Fruit fly (Drosophila melanogaster): ENCODE data around the gene Ak3.

DNA sequence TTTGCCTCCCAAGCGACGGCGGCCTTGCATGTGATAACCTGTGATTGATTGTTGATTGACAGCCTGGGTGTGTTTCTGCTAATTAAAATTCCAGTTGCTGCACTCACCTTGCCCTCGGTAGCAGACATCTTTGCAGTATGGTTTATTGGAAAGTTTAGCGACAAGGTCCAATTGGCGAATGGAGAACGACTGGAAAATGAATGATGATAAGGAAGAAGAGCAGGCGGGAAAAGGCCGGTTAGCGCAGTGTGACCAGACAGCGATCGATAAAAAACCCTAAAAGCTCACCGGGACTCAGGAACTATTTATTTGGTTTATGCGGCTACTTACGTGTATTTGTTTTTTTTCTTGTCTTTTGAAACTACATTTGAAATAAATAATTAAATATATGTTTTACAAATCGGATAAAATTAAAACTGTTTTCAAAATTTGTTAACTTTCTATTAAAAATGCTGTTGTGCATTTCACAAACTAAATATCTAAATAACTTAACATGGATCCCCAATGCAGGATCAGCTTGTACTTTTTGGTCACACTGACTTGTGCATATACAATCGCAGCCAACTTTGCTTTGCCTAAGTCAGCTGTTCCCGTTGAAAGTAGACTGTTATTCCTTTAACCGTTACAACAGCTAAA is 17.1 kb downstream of the Ak3 start, which contains the start of gene Fdh:
- TF ChIP-seq Pif1A (GFP tag; optimal IDR thresholded peaks at IDR 0.05) (no peak), CG8301 (tag; optimal IDR thresholded peaks at IDR 0.05) (peak; percentile 46), CG8159 (tag; optimal IDR thresholded peaks at IDR 0.05) (peak; percentile 64), CG12605 (GFP tag; IDR thresholded peaks at IDR 0.05) (no peak), CG34367 (tag; optimal IDR thresholded peaks at IDR 0.05) (no peak), CG10348 (GFP tag; IDR thresholded peaks at IDR 0.05) (no peak), CG32121 (GFP tag; IDR thresholded peaks at IDR 0.05) (0 out of 2 replicates have a peak, but pooled peaks have one; percentile 13), D1 (tag; optimal IDR thresholded peaks at IDR 0.05) (no peak), fd96Ca (GFP tag; IDR thresholded peaks at IDR 0.05) (no peak)

All from whole organism, pupa.